Fruit fly (Drosophila melanogaster) Kc167 (cell line): Measurements from ENCODE around the gene Pfdn5.

Source experiments
- Myc ChIP-seq: fragments of >200 bp; optimal IDR thresholded peaks from 2 replicates; lab custom pipeline; 2017; ENCODE audit warnings: missing external identifiers
- psq ChIP-seq: fragments of >200 bp; optimal IDR thresholded peaks from 2 replicates; lab custom pipeline; 2017; ENCODE audit warnings: missing external identifiers

DNA sequence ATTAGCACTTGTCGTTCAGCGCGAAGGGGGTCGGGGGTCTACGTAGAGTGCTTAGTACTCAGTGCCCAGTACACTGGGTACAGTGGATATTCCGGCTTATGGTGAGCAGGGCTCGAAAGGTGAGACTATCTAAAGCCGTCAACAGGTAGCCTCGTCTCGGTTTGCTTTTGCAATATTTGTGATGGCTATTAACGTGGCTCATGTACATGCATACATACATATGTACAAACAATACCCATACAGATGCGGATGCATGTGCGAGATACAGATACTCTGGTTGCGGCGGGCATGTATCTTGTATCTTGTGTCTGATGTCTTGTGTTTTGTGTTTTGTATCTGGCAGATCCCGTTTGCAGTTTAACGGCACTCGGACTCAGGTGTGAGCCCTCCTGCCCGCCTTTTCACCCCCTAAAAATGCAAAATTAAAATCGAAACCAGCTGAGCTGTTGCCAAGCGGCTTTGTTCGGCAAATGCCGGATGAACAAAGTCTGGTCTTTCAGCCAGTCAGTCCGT is 40.9 kb downstream of the Pfdn5 start:
- no peak for TF ChIP-seq psq
- TF ChIP-seq Myc = no peak
